Worm (Caenorhabditis elegans) whole organism, young adult: ENCODE data around the gene F09E5.12.

Experiments
- B0336.3 ChIP-seq: fragments of 200-800 bp; sonication (Bioruptor generic); IDR thresholded peaks from 2 replicates; pipeline ENCODE4 v1.3.6; 2022; ENCODE audit warnings: missing genetic modification characterization, missing compliant biosample characterization
- F23B12.7 ChIP-seq: sonication (generic microtip); optimal IDR thresholded peaks from 2 replicates; lab custom pipeline; 2017; ENCODE audit warnings: missing genetic modification characterization, mild to moderate bottlenecking, missing compliant biosample characterization, antibody characterized with exemption, moderate library complexity; ENCODE audit not compliant: insufficient read depth
- F33H1.4 ChIP-seq: fragments of 200-800 bp; sonication (Bioruptor generic); IDR thresholded peaks from 2 replicates; pipeline ENCODE4 v1.3.6; 2022; ENCODE audit warnings: missing genetic modification reagents, missing genetic modification characterization, missing compliant biosample characterization
- F37B4.10 ChIP-seq: fragments of 200-800 bp; sonication (Bioruptor generic); IDR thresholded peaks from 2 replicates; pipeline ENCODE4 v1.3.6; 2022; ENCODE audit warnings: missing genetic modification characterization, missing compliant biosample characterization
- F49E8.2 ChIP-seq: sonication (generic microtip); optimal IDR thresholded peaks from 3 replicates; lab custom pipeline; 2017; ENCODE audit warnings: missing genetic modification characterization, mild to moderate bottlenecking, missing compliant biosample characterization, antibody characterized with exemption, moderate library complexity; ENCODE audit not compliant: insufficient read depth
- K12H6.12 ChIP-seq: fragments of 200-800 bp; sonication (Bioruptor generic); optimal IDR thresholded peaks from 2 replicates; lab custom pipeline; 2018; ENCODE audit warnings: mild to moderate bottlenecking, missing genetic modification characterization, missing compliant biosample characterization
- Y53G8AR.9 ChIP-seq: fragments of 200-800 bp; sonication (Bioruptor generic); conservative IDR thresholded peaks from 2 replicates; pipeline ENCODE4 v1.3.6; 2022; ENCODE audit warnings: missing genetic modification reagents, missing genetic modification characterization, missing compliant biosample characterization
- Y56A3A.18 ChIP-seq: fragments of 200-800 bp; sonication (Bioruptor generic); IDR thresholded peaks from 2 replicates; pipeline ENCODE4 v1.3.6; 2022; ENCODE audit warnings: missing genetic modification reagents, missing genetic modification characterization, missing compliant biosample characterization
- akir-1 ChIP-seq: fragments of 200-800 bp; sonication (Bioruptor generic); optimal IDR thresholded peaks from 2 replicates; lab custom pipeline; 2018; ENCODE audit warnings: mild to moderate bottlenecking, missing genetic modification characterization, moderate library complexity, missing compliant biosample characterization
- aptf-2 ChIP-seq: fragments of 200-800 bp; sonication (Bioruptor generic); conservative IDR thresholded peaks from 2 replicates; pipeline ENCODE4 v1.3.6; 2022; ENCODE audit warnings: missing genetic modification reagents, missing genetic modification characterization, missing compliant biosample characterization
- attf-3 ChIP-seq: fragments of 200-800 bp; sonication (Bioruptor generic); conservative IDR thresholded peaks from 2 replicates; pipeline ENCODE4 v1.3.6; 2022; ENCODE audit warnings: missing genetic modification reagents, missing genetic modification characterization, missing compliant biosample characterization
- attf-5 ChIP-seq: fragments of 200-800 bp; sonication (Bioruptor generic); optimal IDR thresholded peaks from 2 replicates; lab custom pipeline; 2018; ENCODE audit warnings: mild to moderate bottlenecking, missing genetic modification characterization, missing compliant biosample characterization
- bed-1 ChIP-seq: fragments of 200-800 bp; sonication (Bioruptor generic); IDR thresholded peaks from 2 replicates; pipeline ENCODE4 v1.3.6; 2022; ENCODE audit warnings: missing genetic modification reagents, missing genetic modification characterization, missing compliant biosample characterization
- ccch-3 ChIP-seq: fragments of 200-800 bp; sonication (Bioruptor generic); optimal IDR thresholded peaks from 2 replicates; lab custom pipeline; 2018; ENCODE audit warnings: mild to moderate bottlenecking, missing genetic modification characterization, missing compliant biosample characterization
- cebp-1 ChIP-seq, 2 experiments: fragments of 200-800 bp in 1 of 2; sonication (Bioruptor generic) in 1 of 2; sonication (generic microtip) in 1 of 2; IDR thresholded peaks in 1 of 2; optimal IDR thresholded peaks in 1 of 2; 2 replicates each; pipeline versions ENCODE4 v1.3.6 to Lab custom; 2017 to 2022; ENCODE audit warnings: missing compliant biosample characterization in 2 of 2, missing genetic modification characterization in 2 of 2, mild to moderate bottlenecking in 1 of 2, missing genetic modification reagents in 1 of 2, moderate library complexity in 1 of 2
- ceh-40 ChIP-seq: fragments of 200-800 bp; sonication (Bioruptor generic); IDR thresholded peaks from 2 replicates; pipeline ENCODE4 v1.3.6; 2022; ENCODE audit warnings: missing genetic modification characterization, missing compliant biosample characterization
- ceh-58 ChIP-seq: fragments of 200-800 bp; sonication (Bioruptor generic); IDR thresholded peaks from 2 replicates; pipeline ENCODE4 v1.3.6; 2022; ENCODE audit warnings: missing genetic modification characterization, missing compliant biosample characterization
- dpff-1 ChIP-seq: sonication (generic microtip); optimal IDR thresholded peaks from 2 replicates; lab custom pipeline; 2017; ENCODE audit warnings: mild to moderate bottlenecking, missing genetic modification characterization, missing compliant biosample characterization
- dpl-1 ChIP-seq: fragments of 150-350 bp; optimal IDR thresholded peaks from 2 replicates; lab custom pipeline; 2014; ENCODE audit warnings: missing biosample characterization, missing genetic modification reagents, missing genetic modification characterization
- egl-18 ChIP-seq: fragments of 200-800 bp; sonication (Bioruptor generic); IDR thresholded peaks from 2 replicates; pipeline ENCODE4 v1.3.6; 2022; ENCODE audit warnings: missing genetic modification reagents, missing genetic modification characterization, missing compliant biosample characterization
- fkh-3 ChIP-seq: sonication (generic microtip); optimal IDR thresholded peaks from 2 replicates; lab custom pipeline; 2016; ENCODE audit warnings: mild to moderate bottlenecking, missing genetic modification characterization, missing compliant biosample characterization
- lin-26 ChIP-seq: fragments of 200-800 bp; sonication (Bioruptor generic); IDR thresholded peaks from 2 replicates; pipeline ENCODE4 v1.3.6; 2022; ENCODE audit warnings: missing genetic modification reagents, missing genetic modification characterization, missing compliant biosample characterization
- lin-40 ChIP-seq: sonication (generic microtip); optimal IDR thresholded peaks from 2 replicates; lab custom pipeline; 2016; ENCODE audit warnings: missing genetic modification characterization, mild to moderate bottlenecking, missing compliant biosample characterization, missing genotype, missing genetic modification reagents
- lin-54 ChIP-seq: fragments of 200-800 bp; sonication (Bioruptor generic); optimal IDR thresholded peaks from 2 replicates; lab custom pipeline; 2018; ENCODE audit warnings: mild to moderate bottlenecking, missing genetic modification characterization, missing compliant biosample characterization
- lir-1 ChIP-seq: fragments of 200-800 bp; sonication (Bioruptor generic); conservative IDR thresholded peaks from 2 replicates; pipeline ENCODE4 v1.3.6; 2022; ENCODE audit warnings: missing genetic modification reagents, missing genetic modification characterization, missing compliant biosample characterization
- mcd-1 ChIP-seq: fragments of 200-800 bp; sonication (Bioruptor generic); IDR thresholded peaks from 2 replicates; pipeline ENCODE4 v1.3.6; 2022; ENCODE audit warnings: missing genetic modification reagents, missing genetic modification characterization, missing compliant biosample characterization
- mel-28 ChIP-seq: sonication (generic microtip); optimal IDR thresholded peaks from 2 replicates; lab custom pipeline; 2016; ENCODE audit warnings: borderline replicate concordance, mild to moderate bottlenecking, missing genetic modification characterization, missing compliant biosample characterization
- nfyb-1 ChIP-seq: fragments of 200-800 bp; sonication (Bioruptor generic); IDR thresholded peaks from 2 replicates; pipeline ENCODE4 v1.3.6; 2022; ENCODE audit warnings: missing genetic modification reagents, missing genetic modification characterization, missing compliant biosample characterization
- nhr-179 ChIP-seq: sonication (generic microtip); optimal IDR thresholded peaks from 2 replicates; lab custom pipeline; 2016; ENCODE audit warnings: mild to moderate bottlenecking, missing genetic modification characterization, missing compliant biosample characterization
- nhr-27 ChIP-seq: fragments of 200-800 bp; sonication (Bioruptor generic); optimal IDR thresholded peaks from 2 replicates; lab custom pipeline; 2018; ENCODE audit warnings: mild to moderate bottlenecking, missing genetic modification characterization, moderate library complexity, missing compliant biosample characterization
- nhr-90 ChIP-seq: sonication (generic microtip); optimal IDR thresholded peaks from 2 replicates; lab custom pipeline; 2016; ENCODE audit warnings: missing genotype, mild to moderate bottlenecking, missing genetic modification characterization, missing compliant biosample characterization
- rcor-1 ChIP-seq: fragments of 200-800 bp; sonication (Bioruptor generic); IDR thresholded peaks from 2 replicates; pipeline ENCODE4 v1.3.6; 2022; ENCODE audit warnings: missing genetic modification reagents, missing genetic modification characterization, missing compliant biosample characterization
- repo-1 ChIP-seq: sonication (generic microtip); optimal IDR thresholded peaks from 2 replicates; lab custom pipeline; 2017; ENCODE audit warnings: mild to moderate bottlenecking, missing genetic modification characterization, missing compliant biosample characterization
- rpc-1 ChIP-seq, 2 experiments: fragments of 150-350 bp in 1 of 2; sonication (generic microtip) in 1 of 2; optimal IDR thresholded peaks; 2 replicates each; lab custom pipeline; 2014 to 2018; ENCODE audit warnings: missing biosample characterization in 1 of 2, missing genetic modification characterization in 1 of 2, missing genetic modification reagents in 1 of 2, missing genotype in 1 of 2
- sdz-38 ChIP-seq: sonication (generic microtip); optimal IDR thresholded peaks from 2 replicates; lab custom pipeline; 2016; ENCODE audit warnings: missing genotype, missing genetic modification characterization, missing compliant biosample characterization
- sea-2 ChIP-seq: fragments of 200-800 bp; sonication (Bioruptor generic); IDR thresholded peaks from 2 replicates; pipeline ENCODE4 v1.3.6; 2022; ENCODE audit warnings: missing genetic modification characterization, missing compliant biosample characterization
- snpc-1.3 ChIP-seq: sonication (generic microtip); optimal IDR thresholded peaks from 2 replicates; lab custom pipeline; 2017; ENCODE audit warnings: missing genetic modification characterization, mild to moderate bottlenecking, missing compliant biosample characterization, antibody characterized with exemption, moderate library complexity, missing genotype, missing genetic modification reagents; ENCODE audit not compliant: insufficient read depth
- sptf-2 ChIP-seq: fragments of 200-800 bp; sonication (Bioruptor generic); optimal IDR thresholded peaks from 2 replicates; lab custom pipeline; 2018; ENCODE audit warnings: mild to moderate bottlenecking, missing genetic modification characterization, missing compliant biosample characterization
- unc-130 ChIP-seq: sonication (generic microtip); optimal IDR thresholded peaks from 2 replicates; lab custom pipeline; 2016; ENCODE audit warnings: missing genetic modification reagents, missing genetic modification characterization, missing compliant biosample characterization
- zfh-2 ChIP-seq: fragments of 200-800 bp; sonication (Bioruptor generic); conservative IDR thresholded peaks from 2 replicates; pipeline ENCODE4 v1.3.6; 2022; ENCODE audit warnings: missing genetic modification reagents, missing genetic modification characterization, missing compliant biosample characterization
- zim-3 ChIP-seq: sonication (generic microtip); optimal IDR thresholded peaks from 2 replicates; lab custom pipeline; 2017; ENCODE audit warnings: mild to moderate bottlenecking, missing genetic modification characterization, moderate library complexity, missing compliant biosample characterization
- ztf-22 ChIP-seq: fragments of 200-800 bp; sonication (Bioruptor generic); optimal IDR thresholded peaks from 2 replicates; lab custom pipeline; 2018; ENCODE audit warnings: mild to moderate bottlenecking, missing genetic modification characterization, moderate library complexity, missing compliant biosample characterization
- ztf-28 ChIP-seq: fragments of 200-800 bp; sonication (Bioruptor generic); IDR thresholded peaks from 2 replicates; pipeline ENCODE4 v1.3.6; 2022; ENCODE audit warnings: missing genetic modification reagents, missing genetic modification characterization, missing compliant biosample characterization
- ztf-3 ChIP-seq: fragments of 200-800 bp; sonication (Bioruptor generic); optimal IDR thresholded peaks from 2 replicates; lab custom pipeline; 2018; ENCODE audit warnings: mild to moderate bottlenecking, missing genetic modification characterization, missing compliant biosample characterization

F09E5.12 gene

DNA sequence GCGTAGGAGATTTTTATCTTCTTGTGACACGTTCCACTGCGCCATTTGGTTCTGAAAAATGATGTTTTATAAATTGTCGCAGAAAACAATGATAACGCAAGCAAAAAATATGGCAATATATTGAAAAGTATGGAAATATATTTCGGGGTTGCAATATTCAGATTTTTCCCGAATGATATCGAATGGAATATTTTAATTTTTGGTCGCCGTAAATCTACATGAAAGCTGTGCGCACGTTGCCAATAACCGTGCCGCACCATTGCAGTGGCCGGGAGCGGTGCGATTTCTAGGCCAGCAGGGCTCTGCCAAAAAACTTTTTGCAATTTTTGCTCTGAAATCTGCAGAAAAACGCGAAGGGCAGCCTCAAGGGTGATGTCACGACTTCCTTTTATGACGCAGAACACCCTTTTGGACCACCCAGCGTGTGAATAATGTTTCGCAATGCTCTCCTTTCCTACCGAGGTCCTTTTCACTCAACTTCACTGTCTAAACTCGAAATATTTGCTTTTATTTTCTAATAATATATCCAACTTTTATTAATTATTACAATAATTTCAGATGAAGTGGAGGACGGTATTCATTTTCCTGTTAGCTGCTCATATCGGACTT lies 12.3 kb downstream of the F09E5.12 start, which contains the start of the genes F09E5.11 and bmy-1 (continued):
- TF ChIP-seq attf-3: peak; percentile 50; the same call in 1 of the 2 replicates
- 0 out of 2 replicates have a peak, but pooled peaks have one; percentile 34 for TF ChIP-seq lin-26 (GFP tag; lab: Robert Waterston, UW)
- TF ChIP-seq F37B4.10 (GFP tag; lab: Robert Waterston, UW): no peak
- peak; percentile 84 for TF ChIP-seq unc-130 (GFP tag; lab: Kevin White, UChicago)
- TF ChIP-seq lin-40 (tag; lab: Kevin White, UChicago): peak; percentile 65
- TF ChIP-seq snpc-1.3: no peak
- peak; percentile 93 for TF ChIP-seq zfh-2
- TF ChIP-seq ceh-58 (GFP tag; lab: Robert Waterston, UW): no peak
- peak; percentile 67; the same call in 1 of the 2 replicates for TF ChIP-seq rcor-1
- TF ChIP-seq aptf-2 (GFP tag; lab: Robert Waterston, UW): peak; percentile 83
- TF ChIP-seq lir-1 (GFP tag; lab: Robert Waterston, UW): peak; percentile 86
- TF ChIP-seq lin-54 (GFP tag; lab: Kevin White, UChicago): peak; percentile 78
- peak; percentile 77 for TF ChIP-seq ztf-28 (GFP tag; lab: Robert Waterston, UW)
- TF ChIP-seq nhr-27 (tag; lab: Kevin White, UChicago): no peak
- no peak for TF ChIP-seq nhr-179
- no peak for TF ChIP-seq ztf-22 (GFP tag; lab: Kevin White, UChicago)
- TF ChIP-seq ccch-3 (GFP tag; lab: Kevin White, UChicago): peak; percentile 74
- 0 out of 2 replicates have a peak, but pooled peaks have one; percentile 73 for TF ChIP-seq bed-1 (GFP tag; lab: Robert Waterston, UW)
- TF ChIP-seq mel-28 (tag; lab: Kevin White, UChicago): no peak
- TF ChIP-seq Y56A3A.18: no peak
- 0 out of 2 replicates have a peak, but pooled peaks have one; percentile 39 for TF ChIP-seq ceh-40 (GFP tag; lab: Robert Waterston, UW)
- TF ChIP-seq sea-2: no peak
- peak; percentile 80 for TF ChIP-seq K12H6.12
- peak; percentile 81 for TF ChIP-seq cebp-1 (GFP tag; IDR thresholded peaks at IDR 0.05; lab: Robert Waterston, UW)
- peak; percentile 92 for TF ChIP-seq cebp-1 (tag; optimal IDR thresholded peaks at IDR 0.05; lab: Kevin White, UChicago)
- TF ChIP-seq Y53G8AR.9: 0 out of 2 replicates have a peak, but pooled peaks have one; percentile 29
- no peak for TF ChIP-seq ztf-3 (GFP tag; lab: Kevin White, UChicago)
- peak; percentile 97 for TF ChIP-seq attf-5
- peak; percentile 84 for TF ChIP-seq mcd-1
- peak; percentile 64 for TF ChIP-seq F33H1.4
- no peak for TF ChIP-seq egl-18
- TF ChIP-seq nhr-90 (tag; lab: Kevin White, UChicago): no peak
- no peak for TF ChIP-seq fkh-3 (tag; lab: Kevin White, UChicago)
- peak; percentile 80 for TF ChIP-seq nfyb-1 (GFP tag; lab: Robert Waterston, UW)
- TF ChIP-seq repo-1 (tag; lab: Kevin White, UChicago): no peak
- TF ChIP-seq F23B12.7 (tag; lab: Kevin White, UChicago): peak; percentile 29
- TF ChIP-seq zim-3 (tag; lab: Kevin White, UChicago): no peak
- no peak for TF ChIP-seq sdz-38 (tag; lab: Kevin White, UChicago)
- no peak for TF ChIP-seq dpl-1 (GFP tag; lab: Kevin White, UChicago)
- TF ChIP-seq F49E8.2 (tag; lab: Kevin White, UChicago): peak; percentile 16
- peak; percentile 28 for TF ChIP-seq rpc-1 (optimal IDR thresholded peaks at IDR 0.05; lab: Kevin White, UChicago)
- TF ChIP-seq rpc-1 (tag; optimal IDR thresholded peaks at IDR 0.05; lab: Kevin White, UChicago): no peak
- peak; percentile 73 for TF ChIP-seq akir-1
- no peak for TF ChIP-seq dpff-1
- TF ChIP-seq B0336.3 (GFP tag; lab: Robert Waterston, UW): peak; percentile 73
- TF ChIP-seq sptf-2 (GFP tag; lab: Kevin White, UChicago): peak; percentile 63
- TF ChIP-seq, all 124 proteins: peak for 75
